Fruit fly (Drosophila melanogaster): Measurements from ENCODE around the gene crp.
A peak's percentile ranks its signal among the peaks of the same experiment; 100 is the strongest.

Gene crp

dm6 chr2L:16279774-16280252 is 7.7 kb downstream of the crp start (continued):
- TF ChIP-seq usp (GFP tag; optimal IDR thresholded peaks at IDR 0.05): no peak
- no peak for TF ChIP-seq CG11247 (GFP tag; IDR thresholded peaks at IDR 0.05)
- no peak for TF ChIP-seq Stat92E (GFP tag; optimal IDR thresholded peaks at IDR 0.05)
- no peak for TF ChIP-seq CG8765 (GFP tag; IDR thresholded peaks at IDR 0.05)
- TF ChIP-seq CG31224 (GFP tag; IDR thresholded peaks at IDR 0.05): peak; percentile 38; the same call in 1 of the 2 replicates
- TF ChIP-seq zf30C (GFP tag; optimal IDR thresholded peaks at IDR 0.05): no peak
- TF ChIP-seq CG7963 (GFP tag; IDR thresholded peaks at IDR 0.05; ENCODE audit: partially characterized antibody): no peak
- TF ChIP-seq btn (GFP tag; optimal IDR thresholded peaks at IDR 0.05): peak; percentile 67
- TF ChIP-seq toy (GFP tag; IDR thresholded peaks at IDR 0.05): no peak
- TF ChIP-seq peb (GFP tag; IDR thresholded peaks at IDR 0.05): peak; percentile 80
- TF ChIP-seq sd (tag; optimal IDR thresholded peaks at IDR 0.05): peak; percentile 73
- peak; percentile 88 for TF ChIP-seq CG1233 (GFP tag; optimal IDR thresholded peaks at IDR 0.05)
- peak; percentile 58; the same call in 1 of the 2 replicates for TF ChIP-seq E2f2 (GFP tag; IDR thresholded peaks at IDR 0.05)
- peak; percentile 21 for TF ChIP-seq YL-1 (GFP tag; optimal IDR thresholded peaks at IDR 0.05)
- TF ChIP-seq CG2202 (tag; optimal IDR thresholded peaks at IDR 0.05): peak; percentile 82
- TF ChIP-seq ATbp (GFP tag; optimal IDR thresholded peaks at IDR 0.05): peak; percentile 94
- peak; percentile 88 for TF ChIP-seq CG9727 (GFP tag; optimal IDR thresholded peaks at IDR 0.05)
- TF ChIP-seq slbo (GFP tag; IDR thresholded peaks at IDR 0.05): peak; percentile 58; the same call in 1 of the 2 replicates
- TF ChIP-seq Jarid2 (GFP tag; optimal IDR thresholded peaks at IDR 0.05): peak; percentile 73
- peak; percentile 77 for TF ChIP-seq CHES-1-like (GFP tag; optimal IDR thresholded peaks at IDR 0.05)
- TF ChIP-seq Neu2 (GFP tag; optimal IDR thresholded peaks at IDR 0.05; ENCODE audit: borderline replicate concordance): no peak
- no peak for TF ChIP-seq CG42726 (GFP tag; IDR thresholded peaks at IDR 0.05; ENCODE audit: partially characterized antibody)
- peak; percentile 58 for TF ChIP-seq CG2116 (GFP tag; optimal IDR thresholded peaks at IDR 0.05)
- peak; percentile 86 for TF ChIP-seq wor (GFP tag; IDR thresholded peaks at IDR 0.05)
- TF ChIP-seq CG7357 (GFP tag; IDR thresholded peaks at IDR 0.05): peak; percentile 70; the same call in 2 of the 3 replicates
- peak; percentile 58; the same call in 1 of the 2 replicates for TF ChIP-seq CG6272 (GFP tag; IDR thresholded peaks at IDR 0.05)
- TF ChIP-seq CG17912 (GFP tag; optimal IDR thresholded peaks at IDR 0.05): peak; percentile 25
- peak; percentile 68 for TF ChIP-seq CG1832 (GFP tag; optimal IDR thresholded peaks at IDR 0.05)
- TF ChIP-seq CG7786 (GFP tag; optimal IDR thresholded peaks at IDR 0.05): peak; percentile 70
- peak; percentile 91 for TF ChIP-seq tio (GFP tag; optimal IDR thresholded peaks at IDR 0.05)
- peak; percentile 90 for TF ChIP-seq ewg (GFP tag; optimal IDR thresholded peaks at IDR 0.05)
- peak; percentile 72 for TF ChIP-seq CG6683 (GFP tag; optimal IDR thresholded peaks at IDR 0.05)
- TF ChIP-seq Sin3A (optimal IDR thresholded peaks at IDR 0.05): no peak
- TF ChIP-seq ro (GFP tag; IDR thresholded peaks at IDR 0.05): peak; percentile 28; the same call in 1 of the 2 replicates
- TF ChIP-seq CG13123 (GFP tag; optimal IDR thresholded peaks at IDR 0.05): peak; percentile 79
- TF ChIP-seq Atf-2 (GFP tag; optimal IDR thresholded peaks at IDR 0.05): peak; percentile 86
- TF ChIP-seq CG10565 (GFP tag; optimal IDR thresholded peaks at IDR 0.05): peak; percentile 45
- TF ChIP-seq bcd (GFP tag; optimal IDR thresholded peaks at IDR 0.05): peak; percentile 91
- TF ChIP-seq nom (GFP tag; optimal IDR thresholded peaks at IDR 0.05): peak; percentile 30
- peak; percentile 62 for TF ChIP-seq NK7.1 (GFP tag; optimal IDR thresholded peaks at IDR 0.05)
- TF ChIP-seq Six4 (GFP tag; optimal IDR thresholded peaks at IDR 0.05): peak; percentile 92
- peak; percentile 81 for TF ChIP-seq Lhr (GFP tag; optimal IDR thresholded peaks at IDR 0.05)
- no peak for TF ChIP-seq CG11085 (GFP tag; IDR thresholded peaks at IDR 0.05)
- TF ChIP-seq Doc2 (GFP tag; IDR thresholded peaks at IDR 0.05): peak; percentile 56; the same call in 1 of the 2 replicates
- TF ChIP-seq vvl (GFP tag; IDR thresholded peaks at IDR 0.05): peak; percentile 89
- TF ChIP-seq p53 (GFP tag; optimal IDR thresholded peaks at IDR 0.05): no peak
- TF ChIP-seq fd64A (GFP tag; optimal IDR thresholded peaks at IDR 0.05): peak; percentile 81
- TF ChIP-seq CG6765 (GFP tag; optimal IDR thresholded peaks at IDR 0.05): peak; percentile 67
- TF ChIP-seq nerfin-1 (tag; optimal IDR thresholded peaks at IDR 0.05): peak; percentile 89
- no peak for TF ChIP-seq CG14014 (GFP tag; IDR thresholded peaks at IDR 0.05)

Measured in whole organism, embryonic.